Worm (Caenorhabditis elegans): ENCODE results near the gene T16A1.10.

ce11 chrII:2090605-2091004, 1.3 kb downstream of the T16A1.10 start, which contains the start of gene trpl-5:
- TF ChIP-seq nhr-76 (tag; optimal IDR thresholded peaks at IDR 0.05) (no peak), ceh-39 (tag; optimal IDR thresholded peaks at IDR 0.05) (no peak), mab-5 (tag; optimal IDR thresholded peaks at IDR 0.05) (no peak), ztf-11 (tag; optimal IDR thresholded peaks at IDR 0.05) (no peak), nhr-12 (tag; optimal IDR thresholded peaks at IDR 0.05) (no peak), unc-39 (tag; optimal IDR thresholded peaks at IDR 0.05) (no peak), unc-62 (GFP tag; optimal IDR thresholded peaks at IDR 0.05) (no peak), elt-1 (tag; optimal IDR thresholded peaks at IDR 0.05; ENCODE audit: borderline replicate concordance, insufficient read depth) (no peak), lsy-2 (tag; optimal IDR thresholded peaks at IDR 0.05) (no peak), nhr-237 (tag; optimal IDR thresholded peaks at IDR 0.05) (no peak)
